Worm (Caenorhabditis elegans) whole organism, L4/young adult: ENCODE results near the gene F44F4.9.

ENCODE experiments used
- dao-5 ChIP-seq: sonication (generic microtip); optimal IDR thresholded peaks from 2 replicates; lab custom pipeline; 2016; ENCODE audit warnings: missing genotype, missing genetic modification characterization, moderate library complexity, missing compliant biosample characterization
- him-1 ChIP-seq: sonication (generic microtip); optimal IDR thresholded peaks from 2 replicates; lab custom pipeline; 2016; ENCODE audit warnings: missing genotype, missing genetic modification reagents, missing genetic modification characterization, missing compliant biosample characterization

ce11 chrII:10885250-10885649 is 30.4 kb downstream of the F44F4.9 start:
- no peak for TF ChIP-seq dao-5
- TF ChIP-seq him-1: no peak
